Fruit fly (Drosophila melanogaster) whole organism, embryonic: ENCODE results near the gene CG5139.

ENCODE experiments used
- Aef1 ChIP-seq: fragments of 200-800 bp; sonication (Bioruptor generic); IDR thresholded peaks from 3 replicates; pipeline ENCODE4 v1.3.6; 2022; ENCODE audit warnings: missing biosample characterization, missing genetic modification characterization
- Awh ChIP-seq: fragments of 200-800 bp; sonication (Bioruptor generic); IDR thresholded peaks from 2 replicates; pipeline ENCODE4, ENCODE4 v1.3.6; 2022; ENCODE audit warnings: missing biosample characterization, missing genetic modification characterization
- Blimp-1 ChIP-seq: fragments of 200-800 bp; sonication (Bioruptor generic); optimal IDR thresholded peaks from 3 replicates; lab custom pipeline; 2018; ENCODE audit warnings: missing biosample characterization, missing genetic modification characterization, mild to moderate bottlenecking, moderate library complexity, missing genetic modification reagents
- CG10209 ChIP-seq: fragments of 200-800 bp; sonication (Bioruptor generic); optimal IDR thresholded peaks from 3 replicates; lab custom pipeline; 2017; ENCODE audit warnings: missing biosample characterization, mild to moderate bottlenecking, missing genetic modification characterization, missing genetic modification reagents
- CG10959 ChIP-seq: fragments of 200-800 bp; sonication (Bioruptor generic); IDR thresholded peaks from 2 replicates; pipeline ENCODE4 v1.3.6; 2022; ENCODE audit warnings: missing biosample characterization, missing genetic modification characterization
- CG11456 ChIP-seq: fragments of 200-800 bp; sonication (Bioruptor generic); IDR thresholded peaks from 3 replicates; pipeline ENCODE4 v1.3.6; 2022; ENCODE audit warnings: missing biosample characterization, missing genetic modification characterization
- CG12155 ChIP-seq: fragments of 200-800 bp; sonication (Bioruptor generic); optimal IDR thresholded peaks from 3 replicates; lab custom pipeline; 2016; ENCODE audit warnings: missing biosample characterization, missing genetic modification characterization
- CG12219 ChIP-seq: fragments of 200-800 bp; sonication (Bioruptor generic); optimal IDR thresholded peaks from 3 replicates; lab custom pipeline; 2018; ENCODE audit warnings: missing biosample characterization, mild to moderate bottlenecking, missing genetic modification characterization
- CG12391 ChIP-seq: fragments of 200-800 bp; sonication (Bioruptor generic); optimal IDR thresholded peaks from 3 replicates; lab custom pipeline; 2018; ENCODE audit warnings: missing biosample characterization, mild to moderate bottlenecking, missing genetic modification characterization, moderate library complexity
- CG13123 ChIP-seq: fragments of 200-800 bp; sonication (Bioruptor generic); optimal IDR thresholded peaks from 2 replicates; lab custom pipeline; 2016; ENCODE audit warnings: missing biosample characterization, missing genetic modification characterization
- CG14441 ChIP-seq: fragments of 200-800 bp; sonication (Bioruptor generic); IDR thresholded peaks from 2 replicates; pipeline ENCODE4 v1.3.6; 2022; ENCODE audit warnings: missing biosample characterization, missing genetic modification characterization
- CG18764 ChIP-seq: fragments of 200-800 bp; sonication (Bioruptor generic); optimal IDR thresholded peaks from 3 replicates; lab custom pipeline; 2016; ENCODE audit warnings: missing biosample characterization, missing genetic modification characterization
- CG2120 ChIP-seq: fragments of 200-800 bp; sonication (Bioruptor generic); optimal IDR thresholded peaks from 3 replicates; lab custom pipeline; 2016; ENCODE audit warnings: missing biosample characterization, missing genetic modification characterization
- CG2202 ChIP-seq: fragments of 200-800 bp; sonication (Bioruptor generic); optimal IDR thresholded peaks from 2 replicates; lab custom pipeline; 2018; ENCODE audit warnings: missing biosample characterization, mild to moderate bottlenecking, missing genetic modification characterization
- CG30403 ChIP-seq: fragments of 200-800 bp; sonication (Bioruptor generic); optimal IDR thresholded peaks from 3 replicates; lab custom pipeline; 2016; ENCODE audit warnings: missing biosample characterization, missing genetic modification characterization
- CG31365 ChIP-seq: fragments of 200-800 bp; sonication (Bioruptor generic); optimal IDR thresholded peaks from 2 replicates; lab custom pipeline; 2018; ENCODE audit warnings: missing biosample characterization, mild to moderate bottlenecking, missing genetic modification characterization
- CG4328 ChIP-seq: fragments of 200-800 bp; sonication (Bioruptor generic); optimal IDR thresholded peaks from 3 replicates; lab custom pipeline; 2017; ENCODE audit warnings: missing biosample characterization, missing genetic modification reagents, missing genetic modification characterization
- CG6175 ChIP-seq: fragments of 200-800 bp; sonication (Bioruptor generic); IDR thresholded peaks from 3 replicates; pipeline ENCODE4 v1.3.6; 2022; ENCODE audit warnings: missing biosample characterization, missing genetic modification characterization
- CG8290 ChIP-seq, 3 experiments: fragments of 200-800 bp; sonication (Bioruptor generic); optimal IDR thresholded peaks; 2 replicates each; lab custom pipeline; 2016 to 2019; ENCODE audit warnings: missing biosample characterization in 3 of 3, missing genetic modification characterization in 3 of 3, mild to moderate bottlenecking in 2 of 3, moderate library complexity in 1 of 3
- CG9727 ChIP-seq: fragments of 200-800 bp; sonication (Bioruptor generic); optimal IDR thresholded peaks from 3 replicates; lab custom pipeline; 2017; ENCODE audit warnings: missing biosample characterization, mild to moderate bottlenecking, missing genetic modification characterization
- CG9817 ChIP-seq: fragments of 200-800 bp; sonication (Bioruptor generic); optimal IDR thresholded peaks from 2 replicates; lab custom pipeline; 2018; ENCODE audit warnings: missing biosample characterization, mild to moderate bottlenecking, missing genetic modification characterization, moderate library complexity
- Dip2 ChIP-seq: fragments of 200-800 bp; sonication (Bioruptor generic); IDR thresholded peaks from 2 replicates; pipeline ENCODE4 v1.3.6; 2022; ENCODE audit warnings: missing biosample characterization, missing genetic modification characterization
- Fer2 ChIP-seq: fragments of 200-800 bp; sonication (Bioruptor generic); optimal IDR thresholded peaks from 2 replicates; lab custom pipeline; 2018; ENCODE audit warnings: missing biosample characterization, mild to moderate bottlenecking, missing genetic modification characterization, moderate library complexity
- GATAe ChIP-seq: fragments of 200-800 bp; sonication (Bioruptor generic); conservative IDR thresholded peaks from 2 replicates; pipeline ENCODE4 v1.3.6; 2022; ENCODE audit warnings: missing biosample characterization, missing genetic modification characterization
- Hr3 ChIP-seq: fragments of 200-800 bp; sonication (Bioruptor generic); optimal IDR thresholded peaks from 3 replicates; lab custom pipeline; 2016; ENCODE audit warnings: missing biosample characterization, missing genetic modification characterization
- Hr51 ChIP-seq, 2 experiments: fragments of 200-800 bp; sonication (Bioruptor generic); optimal IDR thresholded peaks; 2 replicates in 1 of 2; 3 replicates in 1 of 2; lab custom pipeline; 2016 to 2018; ENCODE audit warnings: missing biosample characterization in 2 of 2, missing genetic modification characterization in 2 of 2, mild to moderate bottlenecking in 1 of 2, moderate library complexity in 1 of 2
- Max ChIP-seq: fragments of 200-800 bp; sonication (Bioruptor generic); optimal IDR thresholded peaks from 2 replicates; lab custom pipeline; 2016; ENCODE audit warnings: missing biosample characterization, mild to moderate bottlenecking, missing genetic modification characterization
- Mrtf ChIP-seq: fragments of 200-800 bp; sonication (Bioruptor generic); IDR thresholded peaks from 3 replicates; pipeline ENCODE4 v1.3.6; 2022; ENCODE audit warnings: missing biosample characterization, missing genetic modification characterization
- NfI ChIP-seq: fragments of 200-800 bp; sonication (Bioruptor generic); optimal IDR thresholded peaks from 3 replicates; lab custom pipeline; 2018; ENCODE audit warnings: missing biosample characterization, mild to moderate bottlenecking, missing genetic modification characterization, moderate library complexity
- Sin3A ChIP-seq: fragments of >200 bp; optimal IDR thresholded peaks from 2 replicates; lab custom pipeline; 2018
- Sry-β ChIP-seq: fragments of 200-800 bp; sonication (Bioruptor generic); optimal IDR thresholded peaks from 2 replicates; lab custom pipeline; 2018; ENCODE audit warnings: missing biosample characterization, mild to moderate bottlenecking, missing genetic modification characterization, moderate library complexity
- Ssrp ChIP-seq: fragments of 200-800 bp; sonication (Bioruptor generic); optimal IDR thresholded peaks from 2 replicates; lab custom pipeline; 2018; ENCODE audit warnings: missing biosample characterization, mild to moderate bottlenecking, missing genetic modification characterization, moderate library complexity
- bbx ChIP-seq: fragments of 200-800 bp; sonication (Bioruptor generic); IDR thresholded peaks from 2 replicates; pipeline ENCODE4 v1.3.6; 2022; ENCODE audit warnings: missing biosample characterization, missing genetic modification characterization; ENCODE audit not compliant: partially characterized antibody
- chif ChIP-seq, 2 experiments: fragments of 200-800 bp; sonication (Bioruptor generic); optimal IDR thresholded peaks; 3 replicates each; lab custom pipeline; 2016; ENCODE audit warnings: missing biosample characterization in 2 of 2, missing genetic modification characterization in 2 of 2
- dm ChIP-seq: fragments of 200-800 bp; sonication (Bioruptor generic); optimal IDR thresholded peaks from 3 replicates; lab custom pipeline; 2016; ENCODE audit warnings: missing biosample characterization, missing genetic modification characterization
- dmrt11E ChIP-seq: fragments of 200-800 bp; sonication (Bioruptor generic); optimal IDR thresholded peaks from 3 replicates; lab custom pipeline; 2018; ENCODE audit warnings: missing biosample characterization, mild to moderate bottlenecking, missing genetic modification characterization, moderate library complexity
- grau ChIP-seq: fragments of 200-800 bp; optimal IDR thresholded peaks from 3 replicates; lab custom pipeline; 2019; ENCODE audit warnings: missing biosample characterization, mild to moderate bottlenecking, missing genetic modification characterization, moderate library complexity
- gsb-n ChIP-seq: fragments of 200-800 bp; sonication (Bioruptor generic); optimal IDR thresholded peaks from 3 replicates; lab custom pipeline; 2018; ENCODE audit warnings: missing biosample characterization, mild to moderate bottlenecking, missing genetic modification characterization
- lilli ChIP-seq: fragments of 200-800 bp; sonication (Bioruptor generic); optimal IDR thresholded peaks from 3 replicates; lab custom pipeline; 2016; ENCODE audit warnings: missing biosample characterization, missing genetic modification characterization
- mld ChIP-seq: fragments of 200-800 bp; sonication (Bioruptor generic); IDR thresholded peaks from 3 replicates; pipeline ENCODE4 v1.3.6; 2022; ENCODE audit warnings: missing biosample characterization, missing genetic modification characterization; ENCODE audit not compliant: partially characterized antibody
- org-1 ChIP-seq: fragments of 200-800 bp; sonication (Bioruptor generic); optimal IDR thresholded peaks from 2 replicates; lab custom pipeline; 2017; ENCODE audit warnings: missing biosample characterization, missing genetic modification characterization
- pan ChIP-seq, 4 experiments: fragments of >200 bp in 3 of 4; fragments of 200-800 bp in 1 of 4; sonication (Bioruptor generic) in 1 of 4; optimal IDR thresholded peaks in 3 of 4; IDR thresholded peaks in 1 of 4; 2 replicates each; pipeline versions ENCODE4 v1.3.6 to Lab custom; 2017 to 2022; ENCODE audit warnings: missing biosample characterization in 2 of 4, missing genetic modification characterization in 2 of 4, mixed read lengths in 1 of 4
- pita ChIP-seq: fragments of 200-800 bp; sonication (Bioruptor generic); optimal IDR thresholded peaks from 2 replicates; lab custom pipeline; 2017; ENCODE audit warnings: missing biosample characterization, mild to moderate bottlenecking, missing genetic modification characterization
- pnt ChIP-seq: fragments of 200-800 bp; sonication (Bioruptor generic); optimal IDR thresholded peaks from 3 replicates; lab custom pipeline; 2016; ENCODE audit warnings: missing biosample characterization, missing genetic modification characterization
- slp2 ChIP-seq: fragments of 200-800 bp; sonication (Bioruptor generic); optimal IDR thresholded peaks from 2 replicates; lab custom pipeline; 2016; ENCODE audit warnings: missing biosample characterization, missing genetic modification characterization
- sna ChIP-seq: fragments of 200-800 bp; sonication (Bioruptor generic); IDR thresholded peaks from 2 replicates; pipeline ENCODE4 v1.3.6; 2022; ENCODE audit warnings: missing biosample characterization, missing genetic modification characterization; ENCODE audit not compliant: partially characterized antibody
- tio ChIP-seq: fragments of 200-800 bp; sonication (Bioruptor generic); optimal IDR thresholded peaks from 2 replicates; lab custom pipeline; 2017; ENCODE audit warnings: missing biosample characterization, missing genetic modification characterization, inconsistent platforms
- tna ChIP-seq: fragments of 200-800 bp; sonication (Bioruptor generic); IDR thresholded peaks from 2 replicates; pipeline ENCODE4 v1.3.6; 2022; ENCODE audit warnings: missing biosample characterization, missing genetic modification characterization; ENCODE audit not compliant: partially characterized antibody

The CG5139 gene

DNA sequence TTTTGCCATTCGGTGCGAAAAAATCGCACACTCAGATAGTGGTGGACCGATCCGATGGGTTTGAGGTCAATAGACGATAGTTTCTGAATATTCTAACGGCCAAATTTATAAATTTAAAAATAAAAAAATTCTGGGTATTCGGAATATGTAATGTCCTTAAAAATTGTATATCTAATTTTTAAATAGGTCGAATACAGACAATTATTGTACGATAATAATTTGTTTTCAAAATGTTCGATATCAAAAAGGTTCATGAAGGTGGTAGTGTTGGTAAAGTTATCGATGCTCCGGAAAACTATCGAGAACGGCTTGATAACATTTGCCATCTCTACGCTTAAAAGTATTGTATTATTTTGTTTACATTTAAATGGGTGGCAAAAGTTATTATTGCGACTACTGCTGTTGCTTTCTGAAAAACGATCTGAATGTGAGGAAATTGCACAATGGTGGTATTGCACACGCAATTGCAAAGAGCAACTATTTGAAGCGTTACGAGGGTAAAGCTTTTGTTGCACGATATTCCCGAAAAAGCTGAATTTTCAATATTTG lies 29.1 kb downstream of the CG5139 start, which contains the start of the genes CG31922 and Plap (continued):
- TF ChIP-seq CG12219 (GFP tag; lab: Kevin White, UChicago) = no peak
- peak; percentile 66 for TF ChIP-seq CG18764 (GFP tag; lab: Kevin White, UChicago)
- no peak for TF ChIP-seq org-1 (GFP tag; lab: Kevin White, UChicago)
- TF ChIP-seq Ssrp (tag; lab: Kevin White, UChicago) = peak; percentile 59
- peak; percentile 76 for TF ChIP-seq grau (tag; lab: Kevin White, UChicago)
- peak; percentile 76 for TF ChIP-seq Max (GFP tag; lab: Kevin White, UChicago)
- TF ChIP-seq bbx (GFP tag; lab: Robert Waterston, UW) = peak; percentile 83
- peak; percentile 38; the same call in 1 of the 2 replicates for TF ChIP-seq tna (GFP tag; lab: Robert Waterston, UW)
- peak; percentile 34 to 53 for TF ChIP-seq chif (GFP tag; optimal IDR thresholded peaks at IDR 0.05; lab: Kevin White, UChicago)
- TF ChIP-seq gsb-n (tag; lab: Kevin White, UChicago) = no peak
- TF ChIP-seq tio (GFP tag; lab: Kevin White, UChicago) = no peak
- peak; percentile 33 for TF ChIP-seq pnt (GFP tag; lab: Kevin White, UChicago)
- TF ChIP-seq CG10959 (GFP tag; lab: Robert Waterston, UW) = no peak
- peak; percentile 87 for TF ChIP-seq CG30403 (GFP tag; lab: Kevin White, UChicago)
- peak; percentile 87 for TF ChIP-seq lilli (GFP tag; lab: Kevin White, UChicago)
- TF ChIP-seq CG14441 = peak; percentile 50; the same call in 1 of the 2 replicates
- peak; percentile 82; the same call in 2 of the 3 replicates for TF ChIP-seq mld (GFP tag; lab: Robert Waterston, UW)
- no peak for TF ChIP-seq pan (optimal IDR thresholded peaks at IDR 0.05; lab: Kevin White, UChicago)
- TF ChIP-seq pan (GFP tag; optimal IDR thresholded peaks at IDR 0.05 in 1 of 2, IDR thresholded peaks at IDR 0.05 in 1 of 2) = no peak
- TF ChIP-seq Sin3A (lab: Kevin White, UChicago) = peak; percentile 74
- TF ChIP-seq dm = peak; percentile 38
- peak; percentile 90 for TF ChIP-seq sna (GFP tag; lab: Robert Waterston, UW)
- TF ChIP-seq CG11456 (GFP tag; lab: Robert Waterston, UW) = 0 out of 3 replicates have a peak, but pooled peaks have one; percentile 57
- TF ChIP-seq CG9727 = peak; percentile 71
- peak; percentile 47 for TF ChIP-seq CG13123 (GFP tag; lab: Kevin White, UChicago)
- peak; percentile 51 for TF ChIP-seq CG10209 (GFP tag; lab: Kevin White, UChicago)
- TF ChIP-seq slp2 (GFP tag; lab: Kevin White, UChicago) = peak; percentile 45
- TF ChIP-seq CG4328 (GFP tag; lab: Kevin White, UChicago) = peak; percentile 55
- peak; percentile 72 for TF ChIP-seq CG9817
- TF ChIP-seq CG2202 (tag; lab: Kevin White, UChicago) = peak; percentile 9
- TF ChIP-seq CG12391 (tag; lab: Kevin White, UChicago) = peak; percentile 82
- peak; percentile 75 for TF ChIP-seq NfI (GFP tag; lab: Kevin White, UChicago)
- TF ChIP-seq pita (GFP tag; lab: Kevin White, UChicago) = no peak
- TF ChIP-seq Aef1 (GFP tag; lab: Robert Waterston, UW) = peak; percentile 60; the same call in 2 of the 3 replicates
- peak; percentile 69 for TF ChIP-seq dmrt11E (tag; lab: Kevin White, UChicago)
- TF ChIP-seq CG31365 (tag; lab: Kevin White, UChicago) = no peak
- peak; percentile 66 for TF ChIP-seq Fer2
- TF ChIP-seq Mrtf (GFP tag; lab: Robert Waterston, UW) = no peak
- peak; percentile 86 for TF ChIP-seq Hr3 (GFP tag; lab: Kevin White, UChicago)
- peak; percentile 80 for TF ChIP-seq CG12155 (GFP tag; lab: Kevin White, UChicago)
- TF ChIP-seq CG6175 (GFP tag; lab: Robert Waterston, UW) = no peak
- TF ChIP-seq Awh (GFP tag; lab: Robert Waterston, UW) = peak; percentile 42; the same call in 1 of the 2 replicates
- TF ChIP-seq CG8290 (GFP tag; optimal IDR thresholded peaks at IDR 0.05; lab: Kevin White, UChicago) = no peak
- peak in 1 of 2 experiments; percentile 19 for TF ChIP-seq CG8290 (tag; optimal IDR thresholded peaks at IDR 0.05; lab: Kevin White, UChicago)
- TF ChIP-seq GATAe = peak; percentile 27; the same call in 1 of the 2 replicates
- no peak for TF ChIP-seq Sry-β (GFP tag; lab: Kevin White, UChicago)
- no peak for TF ChIP-seq Blimp-1 (GFP tag; lab: Kevin White, UChicago)
- peak; percentile 87 for TF ChIP-seq CG2120 (GFP tag; lab: Kevin White, UChicago)
- TF ChIP-seq Hr51 (GFP tag; optimal IDR thresholded peaks at IDR 0.05; lab: Kevin White, UChicago) = peak in 1 of 2 experiments; percentile 65
- no peak for TF ChIP-seq Dip2
